Fruit fly (Drosophila melanogaster) whole organism, prepupa: ENCODE data around the gene CG15429.

Experiments
- CG10631 ChIP-seq: fragments of 200-800 bp; sonication (Bioruptor generic); optimal IDR thresholded peaks from 2 replicates; lab custom pipeline; 2016; ENCODE audit warnings: missing biosample characterization, missing genetic modification characterization
- CG10669 ChIP-seq: fragments of 200-800 bp; sonication (Bioruptor generic); optimal IDR thresholded peaks from 3 replicates; lab custom pipeline; 2018; ENCODE audit warnings: missing biosample characterization, mild to moderate bottlenecking, missing genetic modification characterization, moderate library complexity
- CG11294 ChIP-seq: fragments of 200-800 bp; sonication (Bioruptor generic); IDR thresholded peaks from 2 replicates; pipeline ENCODE4 v1.3.6; 2022; ENCODE audit warnings: missing biosample characterization, missing genetic modification characterization
- CG11902 ChIP-seq: fragments of 200-800 bp; sonication (Bioruptor generic); optimal IDR thresholded peaks from 3 replicates; lab custom pipeline; 2016; ENCODE audit warnings: missing biosample characterization, missing genetic modification characterization
- CG16779 ChIP-seq: fragments of 200-800 bp; sonication (Bioruptor generic); optimal IDR thresholded peaks from 3 replicates; lab custom pipeline; 2017; ENCODE audit warnings: missing biosample characterization, mild to moderate bottlenecking, missing genetic modification characterization
- CG31627 ChIP-seq: fragments of 200-800 bp; sonication (Bioruptor generic); optimal IDR thresholded peaks from 3 replicates; lab custom pipeline; 2016; ENCODE audit warnings: missing biosample characterization, missing genetic modification characterization
- CG32006 ChIP-seq: fragments of 200-800 bp; sonication (Bioruptor generic); optimal IDR thresholded peaks from 3 replicates; lab custom pipeline; 2017; ENCODE audit warnings: missing biosample characterization, mild to moderate bottlenecking, missing genetic modification characterization
- CG34406 ChIP-seq: fragments of 200-800 bp; sonication (Bioruptor generic); optimal IDR thresholded peaks from 3 replicates; lab custom pipeline; 2016; ENCODE audit warnings: missing biosample characterization, missing genetic modification characterization
- CG3919 ChIP-seq: fragments of 200-800 bp; sonication (Bioruptor generic); optimal IDR thresholded peaks from 3 replicates; lab custom pipeline; 2016; ENCODE audit warnings: missing biosample characterization, missing genetic modification characterization
- CG6276 ChIP-seq: fragments of 200-800 bp; sonication (Bioruptor generic); optimal IDR thresholded peaks from 2 replicates; lab custom pipeline; 2017; ENCODE audit warnings: missing biosample characterization, mild to moderate bottlenecking, missing genetic modification characterization
- CG6792 ChIP-seq: fragments of 200-800 bp; sonication (Bioruptor generic); optimal IDR thresholded peaks from 3 replicates; lab custom pipeline; 2016; ENCODE audit warnings: missing biosample characterization, missing genetic modification characterization
- CG6808 ChIP-seq: fragments of 200-800 bp; sonication (Bioruptor generic); optimal IDR thresholded peaks from 3 replicates; lab custom pipeline; 2017; ENCODE audit warnings: missing biosample characterization, missing genetic modification characterization, mild to moderate bottlenecking, moderate library complexity, missing genetic modification reagents
- CG6854 ChIP-seq: fragments of 200-800 bp; sonication (Bioruptor generic); optimal IDR thresholded peaks from 2 replicates; lab custom pipeline; 2017; ENCODE audit warnings: missing biosample characterization, mild to moderate bottlenecking, missing genetic modification characterization
- CG7368 ChIP-seq: fragments of 200-800 bp; sonication (Bioruptor generic); optimal IDR thresholded peaks from 3 replicates; lab custom pipeline; 2016; ENCODE audit warnings: missing biosample characterization, missing genetic modification characterization
- CG8119 ChIP-seq: fragments of 200-800 bp; sonication (Bioruptor generic); IDR thresholded peaks from 3 replicates; pipeline ENCODE4 v1.3.6; 2022; ENCODE audit warnings: missing biosample characterization, missing genetic modification characterization
- CG8319 ChIP-seq: fragments of 200-800 bp; sonication (Bioruptor generic); optimal IDR thresholded peaks from 3 replicates; lab custom pipeline; 2016; ENCODE audit warnings: missing biosample characterization, missing genetic modification characterization
- CG9139 ChIP-seq: fragments of 200-800 bp; sonication (Bioruptor generic); optimal IDR thresholded peaks from 3 replicates; lab custom pipeline; 2017; ENCODE audit warnings: missing biosample characterization, mild to moderate bottlenecking, missing genetic modification characterization
- Eip75B ChIP-seq: fragments of 200-800 bp; sonication (Bioruptor generic); optimal IDR thresholded peaks from 3 replicates; lab custom pipeline; 2016; ENCODE audit warnings: missing biosample characterization, missing genetic modification characterization
- Eip78C ChIP-seq: fragments of 200-800 bp; sonication (Bioruptor generic); peaks from one replicate; lab custom pipeline; 2016; ENCODE audit warnings: missing biosample characterization, missing genetic modification characterization
- Ets21C ChIP-seq: fragments of 200-800 bp; sonication (Bioruptor generic); optimal IDR thresholded peaks from 3 replicates; lab custom pipeline; 2016; ENCODE audit warnings: missing biosample characterization, missing genetic modification characterization
- Hr38 ChIP-seq: sonication (Bioruptor generic); optimal IDR thresholded peaks from 2 replicates; lab custom pipeline; 2016; ENCODE audit warnings: missing biosample characterization, missing genetic modification characterization
- Hr39 ChIP-seq: fragments of 200-800 bp; sonication (Bioruptor generic); optimal IDR thresholded peaks from 2 replicates; lab custom pipeline; 2016; ENCODE audit warnings: missing biosample characterization, missing genetic modification characterization
- Hr4 ChIP-seq: fragments of 200-800 bp; sonication (Bioruptor generic); optimal IDR thresholded peaks from 3 replicates; lab custom pipeline; 2016; ENCODE audit warnings: missing biosample characterization, missing genetic modification characterization
- Met ChIP-seq: fragments of 200-800 bp; sonication (Bioruptor generic); optimal IDR thresholded peaks from 3 replicates; lab custom pipeline; 2016; ENCODE audit warnings: missing biosample characterization, missing genetic modification characterization
- OdsH ChIP-seq: fragments of 200-800 bp; sonication (Bioruptor generic); optimal IDR thresholded peaks from 3 replicates; lab custom pipeline; 2016; ENCODE audit warnings: missing biosample characterization, missing genetic modification characterization
- Smox ChIP-seq: fragments of 200-800 bp; sonication (Bioruptor generic); optimal IDR thresholded peaks from 3 replicates; lab custom pipeline; 2016; ENCODE audit warnings: missing biosample characterization, missing genetic modification characterization
- Sox102F ChIP-seq: fragments of 200-800 bp; sonication (Bioruptor generic); optimal IDR thresholded peaks from 2 replicates; lab custom pipeline; 2016; ENCODE audit warnings: missing biosample characterization, mild to moderate bottlenecking, missing genetic modification characterization
- Sox15 ChIP-seq: fragments of 200-800 bp; sonication (Bioruptor generic); optimal IDR thresholded peaks from 3 replicates; lab custom pipeline; 2016; ENCODE audit warnings: missing biosample characterization, missing genetic modification characterization
- achi ChIP-seq: fragments of 200-800 bp; sonication (Bioruptor generic); optimal IDR thresholded peaks from 3 replicates; lab custom pipeline; 2016; ENCODE audit warnings: missing biosample characterization, missing genetic modification characterization
- acj6 ChIP-seq: fragments of 200-800 bp; sonication (Bioruptor generic); optimal IDR thresholded peaks from 3 replicates; lab custom pipeline; 2016; ENCODE audit warnings: missing biosample characterization, missing genetic modification characterization
- cyc ChIP-seq: fragments of 200-800 bp; sonication (Bioruptor generic); optimal IDR thresholded peaks from 3 replicates; lab custom pipeline; 2016; ENCODE audit warnings: missing biosample characterization, missing genetic modification characterization
- eg ChIP-seq: fragments of 200-800 bp; sonication (Bioruptor generic); IDR thresholded peaks from 3 replicates; pipeline ENCODE4 v1.3.6; 2022; ENCODE audit warnings: missing biosample characterization, missing genetic modification characterization
- esn ChIP-seq: fragments of 200-800 bp; sonication (Bioruptor generic); optimal IDR thresholded peaks from 2 replicates; lab custom pipeline; 2016; ENCODE audit warnings: missing biosample characterization, mild to moderate bottlenecking, missing genetic modification characterization, moderate library complexity
- fd59A ChIP-seq: fragments of 200-800 bp; sonication (Bioruptor generic); optimal IDR thresholded peaks from 2 replicates; lab custom pipeline; 2017; ENCODE audit warnings: missing biosample characterization, mild to moderate bottlenecking, missing genetic modification characterization, missing genetic modification reagents
- fd85E ChIP-seq: fragments of 200-800 bp; sonication (Bioruptor generic); optimal IDR thresholded peaks from 3 replicates; lab custom pipeline; 2016; ENCODE audit warnings: missing biosample characterization, missing genetic modification characterization
- fkh ChIP-seq: fragments of 200-800 bp; sonication (Bioruptor generic); optimal IDR thresholded peaks from 3 replicates; lab custom pipeline; 2017; ENCODE audit warnings: missing biosample characterization, mild to moderate bottlenecking, missing genetic modification characterization, moderate library complexity
- lz ChIP-seq: fragments of 200-800 bp; sonication (Bioruptor generic); optimal IDR thresholded peaks from 3 replicates; lab custom pipeline; 2016; ENCODE audit warnings: missing biosample characterization, missing genetic modification characterization
- net ChIP-seq: fragments of 200-800 bp; sonication (Bioruptor generic); optimal IDR thresholded peaks from 3 replicates; lab custom pipeline; 2016; ENCODE audit warnings: missing biosample characterization, missing genetic modification characterization
- pdm3 ChIP-seq: fragments of 200-800 bp; sonication (Bioruptor generic); optimal IDR thresholded peaks from 3 replicates; lab custom pipeline; 2016; ENCODE audit warnings: missing biosample characterization, missing genetic modification characterization
- salr ChIP-seq, 2 experiments: fragments of 200-800 bp; sonication (Bioruptor generic); optimal IDR thresholded peaks; 3 replicates each; lab custom pipeline; 2016 to 2018; ENCODE audit warnings: missing biosample characterization in 2 of 2, missing genetic modification characterization in 2 of 2, mild to moderate bottlenecking in 1 of 2
- svp ChIP-seq: fragments of 200-800 bp; sonication (Bioruptor generic); peaks from one replicate; lab custom pipeline; 2016; ENCODE audit warnings: missing biosample characterization, missing genetic modification characterization
- topi ChIP-seq: fragments of 200-800 bp; sonication (Bioruptor generic); optimal IDR thresholded peaks from 3 replicates; lab custom pipeline; 2016; ENCODE audit warnings: missing biosample characterization, missing genetic modification characterization
- vri ChIP-seq: fragments of 200-800 bp; sonication (Bioruptor generic); optimal IDR thresholded peaks from 3 replicates; lab custom pipeline; 2016; ENCODE audit warnings: missing biosample characterization, mild to moderate bottlenecking, missing genetic modification characterization

CG15429 gene

dm6 chr2L:4371516-4372136 is 18.9 kb downstream of the CG15429 start (continued):
- peak; percentile 46 for TF ChIP-seq CG11902
- peak; percentile 77 for TF ChIP-seq CG34406 (GFP tag; lab: Kevin White, UChicago)
- TF ChIP-seq CG10669: peak; percentile 27
- TF ChIP-seq CG32006 (GFP tag; lab: Kevin White, UChicago): peak; percentile 63
- peak; percentile 31 for TF ChIP-seq vri (GFP tag; lab: Kevin White, UChicago)
- TF ChIP-seq fkh (GFP tag; lab: Kevin White, UChicago): peak; percentile 4
- TF ChIP-seq net (GFP tag; lab: Kevin White, UChicago): peak; percentile 66
- TF ChIP-seq Hr4 (GFP tag; lab: Kevin White, UChicago): peak; percentile 59
- peak; percentile 67 for TF ChIP-seq lz (GFP tag; lab: Kevin White, UChicago)
- peak; percentile 94 for TF ChIP-seq Eip78C
- TF ChIP-seq acj6 (GFP tag; lab: Kevin White, UChicago): peak; percentile 60
- TF ChIP-seq CG9139 (GFP tag; lab: Kevin White, UChicago): peak; percentile 45
- no peak for TF ChIP-seq Hr38 (GFP tag; lab: Kevin White, UChicago)
- peak; percentile 11 for TF ChIP-seq CG8319
- TF ChIP-seq CG16779: no peak
- peak; percentile 68 for TF ChIP-seq topi (GFP tag; lab: Kevin White, UChicago)
- peak; percentile 53 for TF ChIP-seq OdsH
- peak; percentile 61 for TF ChIP-seq eg
- peak; percentile 60 for TF ChIP-seq CG3919 (GFP tag; lab: Kevin White, UChicago)
- peak; percentile 11 for TF ChIP-seq fd85E (GFP tag; lab: Kevin White, UChicago)
- TF ChIP-seq CG6276 (GFP tag; lab: Kevin White, UChicago): peak; percentile 67
- peak; percentile 73 for TF ChIP-seq Met (GFP tag; lab: Kevin White, UChicago)
- TF ChIP-seq Smox (GFP tag; lab: Kevin White, UChicago): peak; percentile 67
- no peak for TF ChIP-seq fd59A (GFP tag; lab: Kevin White, UChicago)
- TF ChIP-seq cyc: peak; percentile 23
- TF ChIP-seq CG8119 (GFP tag; lab: Robert Waterston, UW): peak; percentile 80
- peak; percentile 58 for TF ChIP-seq pdm3 (GFP tag; lab: Kevin White, UChicago)
- TF ChIP-seq CG7368 (GFP tag; lab: Kevin White, UChicago): peak; percentile 10
- TF ChIP-seq Sox15: peak; percentile 42
- peak; percentile 55 for TF ChIP-seq Eip75B (GFP tag; lab: Kevin White, UChicago)
- peak; percentile 29 for TF ChIP-seq CG31627 (GFP tag; lab: Kevin White, UChicago)
- TF ChIP-seq CG10631 (GFP tag; lab: Kevin White, UChicago): peak; percentile 35

- TF ChIP-seq fkh (GFP tag; lab: Kevin White, UChicago) (peak; percentile 29), CG9139 (GFP tag; lab: Kevin White, UChicago) (no peak), svp (GFP tag; lab: Kevin White, UChicago) (peak; percentile 25), esn (GFP tag; lab: Kevin White, UChicago) (no peak)
- TF ChIP-seq, all 60 proteins: peak for 2
Observed at dm6 chr2L:4372802-4373570, 20.2 kb downstream of the CG15429 start.

DNA sequence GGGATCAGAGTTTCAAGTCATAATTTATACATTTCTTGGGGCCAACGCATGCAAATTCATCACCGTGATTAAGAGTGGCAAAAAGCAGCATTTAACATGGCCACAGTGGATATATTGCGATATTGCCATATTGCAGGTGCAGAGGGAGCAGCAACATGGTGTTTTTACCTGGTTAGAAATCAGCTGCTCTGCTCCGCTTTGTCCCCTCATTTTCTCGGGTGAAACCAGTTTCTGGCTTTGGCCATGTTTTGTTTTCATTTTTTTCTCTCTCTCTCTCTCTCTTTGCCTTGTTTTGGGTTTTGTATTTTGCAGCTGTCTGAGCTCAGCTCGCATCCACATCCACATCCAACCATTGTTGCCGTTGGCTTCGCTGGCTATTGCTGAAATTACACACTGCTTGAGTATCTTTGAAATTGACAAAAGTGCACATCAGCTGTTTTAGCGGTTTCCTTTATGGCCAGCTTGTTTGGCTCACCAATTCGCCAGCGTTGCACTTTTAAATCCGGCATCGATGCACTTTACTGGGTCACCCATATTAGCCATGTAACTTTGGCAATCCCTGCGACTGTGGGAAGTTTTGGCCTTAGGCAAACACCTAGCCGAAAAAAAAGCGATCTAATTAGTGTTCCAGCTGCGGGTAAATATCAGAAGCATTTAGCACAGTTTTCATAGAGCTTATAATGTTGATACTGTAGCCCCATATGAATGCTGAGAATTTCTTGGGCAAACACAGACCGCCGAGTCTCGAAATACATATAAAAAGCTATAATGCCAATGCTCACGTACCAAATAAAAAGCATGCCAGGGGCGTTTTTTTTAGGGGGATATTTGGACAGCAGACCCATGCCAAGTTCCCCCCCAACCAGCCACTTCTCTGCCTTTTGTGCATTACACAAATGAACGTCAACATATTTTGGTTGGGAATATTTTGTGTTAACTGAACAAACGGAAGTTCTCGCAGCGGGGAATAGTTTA is 22.5 kb downstream of the CG15429 start:
- TF ChIP-seq CG6854 (GFP tag; lab: Kevin White, UChicago): peak; percentile 40
- TF ChIP-seq CG6808 (GFP tag; lab: Kevin White, UChicago): peak; percentile 68
- no peak for TF ChIP-seq Sox102F
- TF ChIP-seq CG11294: no peak
- TF ChIP-seq salr (GFP tag; optimal IDR thresholded peaks at IDR 0.05; lab: Kevin White, UChicago): no peak
- peak; percentile 64 for TF ChIP-seq Eip78C
- no peak for TF ChIP-seq Hr39 (GFP tag; lab: Kevin White, UChicago)
- TF ChIP-seq CG6792: no peak
- TF ChIP-seq fd85E (GFP tag; lab: Kevin White, UChicago): no peak
- no peak for TF ChIP-seq CG10669
- TF ChIP-seq achi (GFP tag; lab: Kevin White, UChicago): no peak
- TF ChIP-seq Sox15: no peak
- no peak for TF ChIP-seq Ets21C (GFP tag; lab: Kevin White, UChicago)
- no peak for TF ChIP-seq vri (GFP tag; lab: Kevin White, UChicago)
- no peak for TF ChIP-seq CG3919 (GFP tag; lab: Kevin White, UChicago)
- no peak for TF ChIP-seq svp (GFP tag; lab: Kevin White, UChicago)
- no peak for TF ChIP-seq Eip75B (GFP tag; lab: Kevin White, UChicago)
- TF ChIP-seq CG11902: no peak
- TF ChIP-seq CG7368 (GFP tag; lab: Kevin White, UChicago): no peak
- TF ChIP-seq eg: peak; percentile 65; the same call in 2 of the 3 replicates
- no peak for TF ChIP-seq fd59A (GFP tag; lab: Kevin White, UChicago)
- TF ChIP-seq CG10631 (GFP tag; lab: Kevin White, UChicago): no peak
